Worm (Caenorhabditis elegans) whole organism, L4/young adult: Measurements from ENCODE around the gene math-25.

Experiments used
- W03F9.2 ChIP-seq: fragments of 150-350 bp; optimal IDR thresholded peaks from 2 replicates; lab custom pipeline; 2014; ENCODE audit warnings: missing biosample characterization, missing genetic modification characterization
- dao-5 ChIP-seq: sonication (generic microtip); optimal IDR thresholded peaks from 2 replicates; lab custom pipeline; 2016; ENCODE audit warnings: missing genotype, missing genetic modification characterization, moderate library complexity, missing compliant biosample characterization

DNA sequence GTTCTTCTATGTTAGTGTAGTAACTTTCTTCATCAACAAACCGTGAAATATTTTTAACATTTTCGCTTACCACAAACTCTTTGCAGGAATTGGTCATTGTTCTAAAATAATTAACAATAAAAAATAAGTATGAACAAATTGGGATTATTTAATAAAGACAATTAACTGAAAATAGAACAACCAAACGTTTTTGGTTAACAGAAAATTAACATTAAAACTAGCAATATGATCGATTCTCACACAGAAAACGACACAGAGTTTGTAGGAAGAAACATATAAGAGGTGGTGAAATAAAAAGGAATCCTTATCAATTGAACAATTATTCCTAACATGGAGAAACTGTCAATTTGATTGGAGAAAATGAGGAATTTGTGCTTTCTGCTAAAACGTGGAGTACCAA lies 17.2 kb upstream of the math-25 start, which contains the start of gene math-16:
- no peak for TF ChIP-seq dao-5 (tag; lab: Kevin White, UChicago)
- TF ChIP-seq W03F9.2 (tag; lab: Kevin White, UChicago), result no peak
